Fruit fly (Drosophila melanogaster): ENCODE measurements around the gene Xpac.

Gene Xpac

DNA sequence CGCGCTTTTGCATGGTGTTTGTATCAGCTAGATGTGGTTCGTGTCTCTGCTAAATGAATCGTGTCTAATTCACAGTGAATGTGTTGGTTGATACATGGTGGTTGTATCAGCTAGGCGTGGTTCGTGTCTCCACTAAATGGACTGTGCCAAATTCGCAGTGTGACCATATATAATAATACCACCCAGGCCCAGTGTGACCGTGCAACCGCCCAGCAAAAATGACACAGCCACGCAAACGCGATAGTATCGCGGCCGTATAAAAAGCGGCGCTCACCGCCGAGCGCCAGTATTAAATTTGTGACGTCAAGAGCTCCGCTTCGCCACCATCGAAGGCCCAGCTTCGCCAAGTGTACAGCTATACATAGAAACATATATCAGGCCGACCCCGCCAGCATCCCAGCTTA lies 1.8 kb upstream of the Xpac start, which contains the start of gene cib (continued):
- no peak for TF ChIP-seq CG10147 (GFP tag; optimal IDR thresholded peaks at IDR 0.05)
- TF ChIP-seq wor (GFP tag; IDR thresholded peaks at IDR 0.05), result no peak
- no peak for TF ChIP-seq CG5245 (GFP tag; optimal IDR thresholded peaks at IDR 0.05)
- peak; percentile 34 for TF ChIP-seq Nf-YB (GFP tag; optimal IDR thresholded peaks at IDR 0.05)
- peak; percentile 26 for TF ChIP-seq CoRest (tag; optimal IDR thresholded peaks at IDR 0.05)
- TF ChIP-seq CG12236 (GFP tag; optimal IDR thresholded peaks at IDR 0.05), result peak; percentile 29
- peak; percentile 5 for TF ChIP-seq wek (GFP tag; optimal IDR thresholded peaks at IDR 0.05)
- TF ChIP-seq Hr78 (GFP tag; optimal IDR thresholded peaks at IDR 0.05), result no peak
- peak; percentile 68 for TF ChIP-seq CG2116 (GFP tag; optimal IDR thresholded peaks at IDR 0.05)
- TF ChIP-seq sqz (GFP tag; optimal IDR thresholded peaks at IDR 0.05), result no peak
- no peak for TF ChIP-seq luna (GFP tag; optimal IDR thresholded peaks at IDR 0.05)
- no peak for TF ChIP-seq D19B (GFP tag; optimal IDR thresholded peaks at IDR 0.05)
- no peak for TF ChIP-seq CG17612 (GFP tag; IDR thresholded peaks at IDR 0.05)
- no peak for TF ChIP-seq Hr39 (optimal IDR thresholded peaks at IDR 0.05)
- no peak for TF ChIP-seq CG12942 (GFP tag; optimal IDR thresholded peaks at IDR 0.05)
- TF ChIP-seq CG12071 (GFP tag; optimal IDR thresholded peaks at IDR 0.05), result peak; percentile 37
- peak; percentile 54 for TF ChIP-seq CG9932 (GFP tag; IDR thresholded peaks at IDR 0.05)
- TF ChIP-seq CG3065 (GFP tag; optimal IDR thresholded peaks at IDR 0.05), result no peak
- TF ChIP-seq kah (GFP tag; optimal IDR thresholded peaks at IDR 0.05), result no peak
- no peak for TF ChIP-seq slou (GFP tag; optimal IDR thresholded peaks at IDR 0.05)
- peak; percentile 69; the same call in 2 of the 3 replicates for TF ChIP-seq CG34224 (GFP tag; IDR thresholded peaks at IDR 0.05; ENCODE audit: partially characterized antibody)
- peak; percentile 40 for TF ChIP-seq Fer3 (tag; optimal IDR thresholded peaks at IDR 0.05)
- TF ChIP-seq CG8290 (GFP tag; optimal IDR thresholded peaks at IDR 0.05), result peak; percentile 56
- TF ChIP-seq CG8290 (tag; optimal IDR thresholded peaks at IDR 0.05), result peak; percentile 48 to 95
- peak; percentile 100 for TF ChIP-seq pita (GFP tag; optimal IDR thresholded peaks at IDR 0.05)
- TF ChIP-seq ind (GFP tag; optimal IDR thresholded peaks at IDR 0.05), result no peak
- peak; percentile 65 for TF ChIP-seq Rfx (GFP tag; IDR thresholded peaks at IDR 0.05)
- TF ChIP-seq ATbp (GFP tag; optimal IDR thresholded peaks at IDR 0.05), result peak; percentile 45
- TF ChIP-seq CG12104 (GFP tag; optimal IDR thresholded peaks at IDR 0.05), result no peak
- TF ChIP-seq crp (GFP tag; optimal IDR thresholded peaks at IDR 0.05), result no peak
- TF ChIP-seq vvl (GFP tag; IDR thresholded peaks at IDR 0.05), result peak; percentile 42
- peak; percentile 79 for TF ChIP-seq CG17186 (GFP tag; optimal IDR thresholded peaks at IDR 0.05)
- TF ChIP-seq Asciz (GFP tag; optimal IDR thresholded peaks at IDR 0.05), result no peak
- no peak for TF ChIP-seq CG30403 (GFP tag; optimal IDR thresholded peaks at IDR 0.05)
- TF ChIP-seq ssp (GFP tag; IDR thresholded peaks at IDR 0.05), result peak; percentile 23; the same call in 1 of the 2 replicates
- TF ChIP-seq CG8765 (GFP tag; IDR thresholded peaks at IDR 0.05), result no peak
- peak; percentile 56; the same call in 1 of the 2 replicates for TF ChIP-seq chm (GFP tag; IDR thresholded peaks at IDR 0.05)
- no peak for TF ChIP-seq CG3995 (GFP tag; optimal IDR thresholded peaks at IDR 0.05)
- TF ChIP-seq CG1529 (GFP tag; optimal IDR thresholded peaks at IDR 0.05), result no peak
- peak; percentile 60 for TF ChIP-seq CG2129 (GFP tag; IDR thresholded peaks at IDR 0.05; ENCODE audit: partially characterized antibody)
- TF ChIP-seq CG6791 (GFP tag; IDR thresholded peaks at IDR 0.05; ENCODE audit: partially characterized antibody), result peak; percentile 86
- TF ChIP-seq HHEX (GFP tag; optimal IDR thresholded peaks at IDR 0.05), result peak; percentile 30
- peak; percentile 15 for TF ChIP-seq CG8944 (GFP tag; optimal IDR thresholded peaks at IDR 0.05)
- TF ChIP-seq toy (GFP tag; IDR thresholded peaks at IDR 0.05), result no peak
- TF ChIP-seq crol (GFP tag; IDR thresholded peaks at IDR 0.05), result 0 out of 2 replicates have a peak, but pooled peaks have one; percentile 32
- peak; percentile 17 for TF ChIP-seq CG11696 (GFP tag; IDR thresholded peaks at IDR 0.05)
- TF ChIP-seq bcd (GFP tag; optimal IDR thresholded peaks at IDR 0.05), result peak; percentile 8
- TF ChIP-seq CG4730 (GFP tag; IDR thresholded peaks at IDR 0.05), result no peak
- TF ChIP-seq CG14710 (tag; optimal IDR thresholded peaks at IDR 0.05), result peak; percentile 99
- TF ChIP-seq amos (GFP tag; IDR thresholded peaks at IDR 0.05; ENCODE audit: partially characterized antibody), result peak; percentile 90
- TF ChIP-seq Hand (GFP tag; optimal IDR thresholded peaks at IDR 0.05), result no peak

Data from whole organism, embryonic.